Worm (Caenorhabditis elegans): ENCODE measurements around the gene dmsr-14.

Gene dmsr-14

DNA sequence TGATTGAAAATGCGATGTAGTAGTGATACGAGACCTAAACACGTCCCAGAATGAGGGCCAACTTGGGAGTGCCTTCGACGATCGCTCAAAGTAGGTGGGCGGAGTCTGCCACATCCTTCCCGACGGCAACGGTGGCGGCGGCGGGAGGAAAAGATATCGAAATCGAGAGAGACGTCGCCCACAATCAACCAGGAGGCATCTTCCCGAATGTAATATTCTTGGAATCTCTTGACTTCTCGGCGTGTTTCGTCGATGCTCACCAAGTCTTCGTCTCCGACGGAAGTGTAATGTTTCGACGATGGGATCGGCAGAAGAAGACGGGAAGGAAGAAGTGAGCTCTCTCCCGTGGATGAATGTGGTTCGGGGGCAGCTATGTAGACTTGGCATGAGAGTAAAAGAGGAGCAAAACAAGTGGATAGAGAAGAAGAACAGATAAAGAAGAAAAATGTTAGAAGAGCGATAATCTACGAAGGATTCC, 48.6 kb downstream of the dmsr-14 start, which contains the start of the genes T25F10.1 and clik-1 (continued):
- TF ChIP-seq nhr-12 (tag; optimal IDR thresholded peaks at IDR 0.05), result no peak
- TF ChIP-seq vab-15 (tag; optimal IDR thresholded peaks at IDR 0.05), result no peak
- TF ChIP-seq fkh-4 (tag; optimal IDR thresholded peaks at IDR 0.05; ENCODE audit: borderline replicate concordance), result peak; percentile 22
- TF ChIP-seq unc-130 (tag; optimal IDR thresholded peaks at IDR 0.05), result peak; percentile 54
- peak; percentile 46 for TF ChIP-seq sup-37 (GFP tag; optimal IDR thresholded peaks at IDR 0.05)
- peak; percentile 76 for TF ChIP-seq rnt-1 (tag; optimal IDR thresholded peaks at IDR 0.05)
- TF ChIP-seq nhr-20 (tag; optimal IDR thresholded peaks at IDR 0.05), result peak; percentile 17
- peak; percentile 49 for TF ChIP-seq snu-23 (GFP tag; optimal IDR thresholded peaks at IDR 0.05)
- no peak for TF ChIP-seq tlp-1 (tag; optimal IDR thresholded peaks at IDR 0.05)
- no peak for TF ChIP-seq elt-2 (tag; optimal IDR thresholded peaks at IDR 0.05)
- TF ChIP-seq sox-4 (tag; optimal IDR thresholded peaks at IDR 0.05), result no peak
- no peak for TF ChIP-seq nhr-11 (tag; optimal IDR thresholded peaks at IDR 0.05)

- TF ChIP-seq nhr-71 (tag; optimal IDR thresholded peaks at IDR 0.05) (peak; percentile 37), nhr-28 (tag; optimal IDR thresholded peaks at IDR 0.05) (no peak), rnt-1 (tag; optimal IDR thresholded peaks at IDR 0.05) (peak; percentile 52), pag-3 (tag; optimal IDR thresholded peaks at IDR 0.05; ENCODE audit: borderline replicate concordance, insufficient read depth) (peak; percentile 99), lin-14 (GFP tag; optimal IDR thresholded peaks at IDR 0.05) (peak; percentile 64)
Observed at ce11 chrV:6767576-6767975, 49.5 kb downstream of the dmsr-14 start.

All from whole organism, L1 larva.